Fruit fly (Drosophila melanogaster) S2 (cell line): Measurements from ENCODE around the gene CG42816.
A peak's percentile ranks its signal among the peaks of the same experiment; 100 is the strongest.

ENCODE experiments used
- CG8478 ChIP-seq: fragments of >200 bp; optimal IDR thresholded peaks from 2 replicates; lab custom pipeline; 2018
- CTCF ChIP-seq, 2 experiments: fragments of >200 bp; optimal IDR thresholded peaks; 2 replicates each; lab custom pipeline; 2018

CG42816 gene

DNA sequence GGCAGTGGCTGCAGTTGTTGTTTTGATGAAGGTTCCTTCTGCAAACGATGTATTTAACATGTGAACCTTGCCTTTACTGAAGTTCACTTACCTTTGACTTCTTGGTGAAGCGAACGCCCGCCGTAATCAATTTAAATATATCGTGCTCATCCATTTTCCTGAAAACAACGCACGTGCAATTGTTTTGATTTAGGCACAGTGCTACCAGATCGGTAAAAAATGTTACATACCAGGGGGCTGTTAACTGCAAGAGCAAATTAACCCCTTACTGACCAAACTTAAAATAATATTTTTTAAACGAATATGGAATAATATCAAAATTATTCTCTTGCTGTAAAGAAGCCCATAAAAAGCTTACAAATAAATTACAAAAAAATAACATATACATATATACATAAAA lies 7.1 kb upstream of the CG42816 start, which contains the start of gene ais:
Gene ais, minus strand, starts transcription at position 205 of the 400 bp plus-strand sequence.
- TF ChIP-seq CTCF (optimal IDR thresholded peaks at IDR 0.05; lab: Kevin White, UChicago) (no peak), CG8478 (lab: Kevin White, UChicago) (no peak)

DNA sequence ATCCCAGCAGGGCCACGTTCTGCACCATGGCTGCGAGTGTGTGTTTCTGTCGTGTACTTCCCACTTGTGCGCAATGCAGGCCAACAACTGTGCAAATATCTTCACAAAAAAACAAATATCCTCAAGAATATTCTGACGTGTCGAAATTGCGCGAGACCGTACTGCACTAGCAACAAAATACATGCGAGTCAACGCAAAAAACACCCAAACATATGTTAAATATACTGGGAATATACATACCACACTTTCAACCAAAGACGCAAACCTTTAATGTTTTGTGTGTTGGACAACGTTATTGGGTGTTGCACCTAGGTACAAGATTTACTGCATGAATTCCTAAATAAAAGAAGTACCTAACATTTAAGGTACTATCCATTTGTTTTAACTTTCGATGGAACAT lies 4.7 kb upstream of the CG42816 start, which contains the start of gene NUCB1:
Gene NUCB1, minus strand, starts transcription at position 173 of the 400 bp plus-strand sequence.
- TF ChIP-seq CG8478 (lab: Kevin White, UChicago) (no peak), CTCF (optimal IDR thresholded peaks at IDR 0.05; lab: Kevin White, UChicago) (peak; percentile 39 to 51)

DNA sequence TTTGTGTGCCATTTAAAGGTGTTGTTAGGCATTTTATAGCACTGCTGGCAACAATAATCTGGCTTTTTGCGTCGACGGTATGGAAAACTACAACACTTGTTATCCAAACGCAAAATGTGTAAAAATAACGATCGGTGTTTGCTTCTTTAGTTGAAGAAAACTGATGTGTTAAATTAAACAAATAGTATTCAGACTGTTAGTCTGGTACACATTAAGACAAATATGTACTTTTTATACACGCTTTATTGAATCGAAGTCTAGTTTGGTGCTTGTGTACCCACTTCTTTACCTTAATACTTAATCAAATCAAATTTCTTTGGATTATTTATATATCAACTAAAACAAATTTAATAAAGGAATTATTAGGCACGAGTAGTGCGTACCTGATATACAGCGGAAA lies 5.9 kb downstream of the CG42816 start:
- TF ChIP-seq CTCF (optimal IDR thresholded peaks at IDR 0.05; lab: Kevin White, UChicago) (no peak), CG8478 (lab: Kevin White, UChicago) (no peak)

dm6 chr3L:17791467-17791494 lies 6.1 kb downstream of the CG42816 start, which contains the start of gene CG42815:
Gene CG42815 (minus strand): TSS chr3L:17791486.
- no peak for TF ChIP-seq CTCF (optimal IDR thresholded peaks at IDR 0.05; lab: Kevin White, UChicago)
- TF ChIP-seq CG8478 (lab: Kevin White, UChicago) = no peak

dm6 chr3L:17791067-17791466 lies 6.3 kb downstream of the CG42816 start:
- TF ChIP-seq CG8478 (lab: Kevin White, UChicago) (no peak), CTCF (optimal IDR thresholded peaks at IDR 0.05; lab: Kevin White, UChicago) (no peak)

dm6 chr3L:17763987-17764386 lies 33.4 kb downstream of the CG42816 start, which contains the start of the genes Adgf-A and Adgf-A2:
Gene Adgf-A (minus strand): TSS chr3L:17764158.
Gene Adgf-A2 (minus strand): TSS chr3L:17764158.
- TF ChIP-seq CG8478 (lab: Kevin White, UChicago) (no peak), CTCF (optimal IDR thresholded peaks at IDR 0.05; lab: Kevin White, UChicago) (peak in 1 of 2 experiments; percentile 17)

DNA sequence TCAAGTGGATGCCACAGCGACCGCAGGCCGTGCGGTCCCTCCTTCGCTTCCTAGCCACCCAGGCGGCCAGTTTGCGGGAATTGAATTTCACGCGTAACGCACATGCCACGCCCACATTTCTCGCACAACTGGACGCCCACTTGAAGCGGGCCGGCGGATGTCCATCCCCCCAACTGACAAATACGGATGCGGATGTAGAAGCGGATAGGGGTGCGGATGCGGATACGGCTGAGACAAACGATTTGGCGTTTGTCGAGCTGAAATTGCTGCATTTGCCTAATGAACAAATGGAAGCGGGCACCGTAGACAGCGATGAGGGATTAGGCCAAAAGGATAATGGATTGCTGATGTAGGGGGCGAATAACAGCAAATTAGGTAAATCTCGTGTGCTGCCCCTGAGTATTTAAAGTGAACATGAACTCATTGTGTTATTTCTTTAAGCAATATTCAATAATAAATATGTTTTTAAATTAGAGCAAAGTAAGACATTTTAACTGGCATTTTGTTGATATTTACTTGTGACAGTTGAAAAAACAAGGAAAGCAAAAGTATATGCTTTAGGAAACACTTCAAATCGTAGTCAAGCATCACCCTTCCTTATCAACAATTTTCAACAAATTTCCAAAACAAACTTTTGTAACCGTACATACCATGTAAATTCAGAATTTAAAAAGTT lies 38.2 kb downstream of the CG42816 start, which contains the start of gene CG32181:
Gene CG32181, plus strand, starts transcription at position 626 of the 676 bp plus-strand sequence.
- TF ChIP-seq CTCF (optimal IDR thresholded peaks at IDR 0.05; lab: Kevin White, UChicago) (no peak), CG8478 (lab: Kevin White, UChicago) (no peak)

- TF ChIP-seq CTCF (optimal IDR thresholded peaks at IDR 0.05; lab: Kevin White, UChicago) (no peak), CG8478 (lab: Kevin White, UChicago) (no peak)
Measured at dm6 chr3L:17758084-17758211, 39.4 kb downstream of the CG42816 start, which contains the start of gene CG32182. Gene CG32182 (plus strand): TSS chr3L:17758112.

dm6 chr3L:17757156-17758083 lies 40.0 kb downstream of the CG42816 start:
- TF ChIP-seq CTCF (optimal IDR thresholded peaks at IDR 0.05; lab: Kevin White, UChicago) (no peak), CG8478 (lab: Kevin White, UChicago) (no peak)

- no peak for TF ChIP-seq CG8478 (lab: Kevin White, UChicago)
- no peak for TF ChIP-seq CTCF (optimal IDR thresholded peaks at IDR 0.05; lab: Kevin White, UChicago)
Measured at dm6 chr3L:17754285-17754684, 43.1 kb downstream of the CG42816 start.

DNA sequence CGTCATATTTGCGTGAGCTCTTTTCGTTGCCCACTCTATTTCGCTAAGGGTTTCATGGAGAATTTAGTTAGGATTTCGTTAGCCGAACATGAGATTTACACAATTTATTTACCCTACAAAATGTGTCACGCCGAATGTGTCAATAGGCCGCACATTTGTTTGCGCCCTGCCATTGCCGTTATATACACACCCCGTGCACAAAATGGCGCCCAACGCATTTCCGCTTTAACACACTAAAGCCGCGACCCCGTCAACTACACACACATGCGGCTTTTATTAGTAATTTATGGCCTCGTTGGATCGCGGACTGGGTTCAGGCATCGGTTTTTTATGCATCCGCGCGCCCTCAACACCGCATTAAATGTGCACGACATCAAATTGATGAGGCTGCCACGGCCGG lies 46.9 kb downstream of the CG42816 start, which contains the start of gene Adgf-B:
Gene Adgf-B, minus strand, starts transcription at position 101 of the 400 bp plus-strand sequence.
- no peak for TF ChIP-seq CG8478 (lab: Kevin White, UChicago)
- TF ChIP-seq CTCF (optimal IDR thresholded peaks at IDR 0.05; lab: Kevin White, UChicago) = no peak

DNA sequence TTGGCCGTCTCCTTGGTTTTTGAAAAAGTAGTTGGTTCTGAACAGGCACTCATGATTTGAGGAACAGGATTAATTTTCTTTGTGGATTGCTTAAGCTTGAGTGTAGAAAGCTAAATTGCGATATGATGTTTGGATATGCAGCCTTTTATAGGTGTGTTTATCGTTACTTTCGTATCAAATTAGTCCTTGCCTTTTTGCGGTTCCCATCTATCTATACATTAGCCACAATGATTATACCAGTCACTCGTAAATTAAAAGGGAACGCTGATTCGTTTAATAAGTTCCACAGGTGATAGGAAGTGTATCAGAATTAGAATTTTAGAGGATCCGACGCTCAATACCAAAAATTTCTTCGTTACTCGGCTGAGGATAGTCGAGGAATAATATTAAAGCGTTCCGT lies 50.6 kb downstream of the CG42816 start, which contains the start of gene CG6034:
Gene CG6034, minus strand, starts transcription at position 101 of the 400 bp plus-strand sequence.
- TF ChIP-seq CTCF (optimal IDR thresholded peaks at IDR 0.05; lab: Kevin White, UChicago) = no peak

DNA sequence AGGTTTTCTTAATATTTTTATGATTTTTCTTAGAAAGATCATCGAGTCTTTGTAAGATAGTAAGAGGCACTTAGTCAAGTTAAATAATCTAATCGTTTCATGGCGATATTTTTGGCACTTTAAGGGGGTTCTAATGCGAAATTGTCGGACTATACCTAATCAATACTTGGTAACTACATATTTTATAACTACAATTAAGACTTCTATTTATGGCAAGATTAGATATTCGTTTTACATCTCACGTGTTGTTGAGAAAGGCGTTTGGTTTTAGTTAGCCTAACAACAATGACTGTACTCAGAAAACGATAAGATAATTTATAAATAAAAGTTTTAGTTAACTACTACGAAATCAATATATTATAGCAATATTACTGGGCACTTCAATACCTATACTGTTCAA lies 54.9 kb downstream of the CG42816 start:
- TF ChIP-seq CG8478 (lab: Kevin White, UChicago) = no peak
- no peak for TF ChIP-seq CTCF (optimal IDR thresholded peaks at IDR 0.05; lab: Kevin White, UChicago)
